Fruit fly (Drosophila melanogaster): ENCODE results near the gene CG13795.

dm6 chr2L:7703534-7703933, 22.6 kb downstream of the CG13795 start:
- TF ChIP-seq CG8478 (optimal IDR thresholded peaks at IDR 0.05) (no peak), Dll (optimal IDR thresholded peaks at IDR 0.05) (no peak)
